Worm (Caenorhabditis elegans): ENCODE results near the gene Y27F2A.11.
"Not testable (repeated sequence)": the region's sequence is repeated elsewhere in the genome, so short reads cannot be mapped to it uniquely, and the experiment has no call there.

Gene Y27F2A.11

ce11 chrII:3215762-3216161 lies 26.6 kb downstream of the Y27F2A.11 start, which contains the start of gene ZC239.3:
Gene ZC239.3 (plus strand): TSS chrII:3216062.
- not testable (repeated sequence) for TF ChIP-seq W03F9.2, him-1, dao-5 (tag; optimal IDR thresholded peaks at IDR 0.05)

- TF ChIP-seq W03F9.2 (tag; optimal IDR thresholded peaks at IDR 0.05) (no peak), him-1 (tag; optimal IDR thresholded peaks at IDR 0.05) (no peak), dao-5 (tag; optimal IDR thresholded peaks at IDR 0.05) (no peak)
Measured at ce11 chrII:3220723-3221122, 31.6 kb downstream of the Y27F2A.11 start, which contains the start of gene ZC239.22. Gene ZC239.22 (minus strand): TSS chrII:3220823.

DNA sequence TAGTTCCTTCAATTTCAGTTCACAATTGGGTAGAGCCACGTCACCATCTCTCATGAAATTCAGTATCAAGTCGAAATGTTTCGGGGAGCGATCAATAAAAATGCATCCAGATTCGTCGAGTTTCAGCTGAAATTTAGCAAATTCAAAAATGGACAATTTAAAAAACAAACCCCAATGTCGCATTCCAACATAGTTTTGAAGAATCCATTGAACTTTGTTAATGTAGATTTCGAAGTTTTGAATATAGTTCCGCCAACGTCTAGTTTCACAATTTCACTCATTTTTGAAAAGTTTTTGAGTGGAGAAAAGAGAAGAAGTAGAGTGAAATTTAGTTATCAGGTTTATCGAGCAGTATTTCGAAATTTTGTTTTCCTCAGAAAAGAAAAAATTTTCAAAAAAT lies 32.6 kb downstream of the Y27F2A.11 start, which contains the start of gene ZC239.14:
TSS of gene ZC239.14 (minus strand) at position 305 of the 400 bp plus-strand sequence.
- no peak for TF ChIP-seq dao-5 (tag; optimal IDR thresholded peaks at IDR 0.05)
- no peak for TF ChIP-seq him-1 (tag; optimal IDR thresholded peaks at IDR 0.05)
- no peak for TF ChIP-seq W03F9.2 (tag; optimal IDR thresholded peaks at IDR 0.05)

- no peak for TF ChIP-seq him-1 (tag; optimal IDR thresholded peaks at IDR 0.05)
- no peak for TF ChIP-seq W03F9.2 (tag; optimal IDR thresholded peaks at IDR 0.05)
- TF ChIP-seq dao-5 (tag; optimal IDR thresholded peaks at IDR 0.05) = no peak
Measured at ce11 chrII:3222686-3223085, 33.5 kb downstream of the Y27F2A.11 start, which contains the start of gene ZC239.13. Gene ZC239.13 (minus strand): TSS chrII:3222839.

- TF ChIP-seq dao-5 (tag; optimal IDR thresholded peaks at IDR 0.05) = no peak
- no peak for TF ChIP-seq him-1 (tag; optimal IDR thresholded peaks at IDR 0.05)
- TF ChIP-seq W03F9.2 (tag; optimal IDR thresholded peaks at IDR 0.05) = no peak
Measured at ce11 chrII:3224631-3225030, 35.5 kb downstream of the Y27F2A.11 start, which contains the start of gene ZC239.15. Gene ZC239.15 (minus strand): TSS chrII:3224731.

- TF ChIP-seq W03F9.2 (tag; optimal IDR thresholded peaks at IDR 0.05) = no peak
- TF ChIP-seq dao-5 (tag; optimal IDR thresholded peaks at IDR 0.05) = no peak
- TF ChIP-seq him-1 (tag; optimal IDR thresholded peaks at IDR 0.05) = no peak
Measured at ce11 chrII:3225200-3225599, 36.1 kb downstream of the Y27F2A.11 start, which contains the start of gene ZC239.16. Gene ZC239.16 (minus strand): TSS chrII:3225319.

DNA sequence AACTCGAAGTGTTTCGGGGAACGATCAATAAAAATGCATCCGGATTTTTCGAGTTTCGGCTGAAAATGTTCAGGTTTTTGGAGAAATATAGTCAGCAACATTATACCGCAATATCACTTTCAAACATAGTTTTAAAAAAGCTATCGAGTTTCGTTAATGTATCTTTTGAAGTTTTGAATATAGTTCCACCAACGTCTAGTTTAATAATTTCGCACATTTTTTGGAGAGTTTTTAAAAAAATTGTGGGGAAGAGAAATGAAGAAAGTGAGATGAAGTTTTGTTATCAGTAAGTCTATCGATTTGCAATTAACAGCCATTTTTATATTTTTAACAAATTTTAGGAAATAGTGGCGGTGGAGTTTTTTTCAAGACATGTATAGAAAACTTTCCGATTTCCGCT lies 36.6 kb downstream of the Y27F2A.11 start, which contains the start of gene ZC239.17:
TSS of gene ZC239.17 (minus strand) at position 101 of the 400 bp plus-strand sequence.
- TF ChIP-seq W03F9.2 (tag; optimal IDR thresholded peaks at IDR 0.05) (no peak), dao-5 (tag; optimal IDR thresholded peaks at IDR 0.05) (no peak), him-1 (tag; optimal IDR thresholded peaks at IDR 0.05) (no peak)

DNA sequence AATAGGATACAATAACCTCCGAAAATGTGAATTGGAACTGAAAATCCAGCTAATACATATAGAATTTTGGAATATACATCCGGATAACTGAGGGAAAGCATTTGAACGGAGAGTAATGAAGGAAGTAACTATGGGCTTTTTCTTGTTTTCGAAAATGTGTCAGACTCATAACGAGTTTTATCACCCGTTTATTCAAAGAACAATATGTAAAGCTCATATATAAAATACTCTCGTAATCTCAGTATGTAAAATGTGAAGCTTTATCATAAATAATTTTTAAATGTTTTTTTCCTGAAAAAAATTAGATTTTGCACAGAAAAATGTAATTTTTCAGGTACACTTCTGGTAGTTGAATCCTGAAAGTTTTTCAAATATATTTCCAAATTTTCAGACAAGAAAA lies 41.3 kb downstream of the Y27F2A.11 start, which contains the start of gene srh-297:
TSS of gene srh-297 (minus strand) at position 101 of the 400 bp plus-strand sequence.
- TF ChIP-seq dao-5 (tag; optimal IDR thresholded peaks at IDR 0.05) (no peak), W03F9.2 (tag; optimal IDR thresholded peaks at IDR 0.05) (no peak), him-1 (tag; optimal IDR thresholded peaks at IDR 0.05) (no peak)

DNA sequence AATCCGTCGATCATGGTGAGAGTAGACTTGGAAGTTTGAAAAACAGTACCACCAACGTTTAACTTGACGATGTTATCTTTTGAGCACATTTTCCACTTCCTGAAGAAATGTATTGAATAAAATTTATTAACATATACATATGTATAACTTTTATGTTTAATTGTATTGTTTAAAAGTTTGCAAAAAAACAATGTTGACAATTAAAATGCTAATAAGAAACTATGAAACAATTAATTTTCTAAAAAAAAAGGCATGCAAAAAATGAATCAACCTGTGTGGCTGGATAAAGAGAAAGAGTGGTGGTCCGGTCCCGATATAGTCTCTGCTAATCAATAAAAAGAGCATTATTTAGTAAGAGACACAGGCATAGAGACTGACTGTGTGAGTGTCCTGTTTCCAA lies 45.6 kb downstream of the Y27F2A.11 start, which contains the start of gene C17F4.8:
TSS of gene C17F4.8 (minus strand) at position 101 of the 400 bp plus-strand sequence.
- TF ChIP-seq dao-5 (tag; optimal IDR thresholded peaks at IDR 0.05) (no peak), him-1 (tag; optimal IDR thresholded peaks at IDR 0.05) (no peak), W03F9.2 (tag; optimal IDR thresholded peaks at IDR 0.05) (no peak)

- TF ChIP-seq W03F9.2 (tag; optimal IDR thresholded peaks at IDR 0.05) = no peak
- no peak for TF ChIP-seq dao-5 (tag; optimal IDR thresholded peaks at IDR 0.05)
- TF ChIP-seq him-1 (tag; optimal IDR thresholded peaks at IDR 0.05) = no peak
Measured at ce11 chrII:3237038-3237521, 47.9 kb downstream of the Y27F2A.11 start, which contains the start of the genes srz-67 and C17F4.11. Gene srz-67 (minus strand): TSS chrII:3237138. Gene C17F4.11 (plus strand): TSS chrII:3237471.

DNA sequence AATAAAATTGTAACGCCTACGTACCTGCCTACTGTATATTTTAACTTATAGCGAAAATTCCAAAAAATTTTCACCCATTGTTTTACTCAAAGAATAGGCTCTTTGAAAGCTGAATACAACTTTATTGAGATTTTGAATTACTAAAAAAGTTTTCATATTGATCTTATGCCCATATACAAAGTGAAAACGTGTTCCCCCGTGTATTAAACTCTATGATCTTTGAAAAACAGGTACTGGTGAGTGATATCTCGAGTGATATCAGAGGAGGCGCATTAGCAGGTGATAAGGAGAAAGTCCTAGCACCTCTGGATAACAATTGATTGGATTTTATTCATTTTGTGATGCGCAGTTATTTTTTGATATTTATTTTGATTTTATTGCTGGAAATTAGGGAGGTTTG lies 51.1 kb downstream of the Y27F2A.11 start, which contains the start of gene C17F4.3:
TSS of gene C17F4.3 (plus strand) at position 301 of the 400 bp plus-strand sequence.
- TF ChIP-seq him-1 (tag; optimal IDR thresholded peaks at IDR 0.05) (no peak), dao-5 (tag; optimal IDR thresholded peaks at IDR 0.05) (no peak), W03F9.2 (tag; optimal IDR thresholded peaks at IDR 0.05) (no peak)

Measured in whole organism, L4/young adult.